Worm (Caenorhabditis elegans): ENCODE data around the gene nol-6.
"Not testable (repeated sequence)": the region's sequence is repeated elsewhere in the genome, so short reads cannot be mapped to it uniquely, and the experiment has no call there.

nol-6 gene

DNA sequence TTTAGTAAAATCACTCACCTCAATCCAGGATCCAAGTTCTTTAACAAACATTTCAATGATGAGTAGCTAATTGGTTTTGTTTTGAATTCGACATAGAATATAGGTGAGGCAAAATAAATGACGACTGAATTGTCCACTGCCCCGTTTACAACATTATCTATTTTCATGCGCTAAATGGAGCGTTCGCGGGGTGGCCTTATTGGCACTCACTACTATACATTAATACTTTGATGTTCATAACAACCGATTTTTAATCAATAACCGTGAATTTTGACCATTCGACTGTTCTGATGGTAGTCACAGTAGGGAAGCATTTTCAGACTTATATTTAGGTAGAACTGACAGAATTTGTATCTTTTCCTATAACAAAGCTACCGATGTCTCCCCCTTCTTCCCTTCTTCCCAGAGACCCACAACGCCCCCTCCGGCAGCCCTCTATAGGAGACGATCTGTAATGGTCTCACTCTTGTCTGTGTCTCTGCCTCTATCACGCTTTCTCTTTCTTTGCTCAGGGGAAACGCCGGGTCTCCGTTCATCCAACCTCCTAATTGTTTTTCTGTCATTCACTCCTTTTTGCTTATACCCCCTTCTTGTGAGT is 9.5 kb upstream of the nol-6 start, which contains the start of gene Y51H7C.12:
TSS of gene Y51H7C.12 (minus strand) at position 51 of the 598 bp plus-strand sequence.
- TF ChIP-seq nhr-237, pha-4, nhr-77 (tag; optimal IDR thresholded peaks at IDR 0.05): not testable (repeated sequence)

DNA sequence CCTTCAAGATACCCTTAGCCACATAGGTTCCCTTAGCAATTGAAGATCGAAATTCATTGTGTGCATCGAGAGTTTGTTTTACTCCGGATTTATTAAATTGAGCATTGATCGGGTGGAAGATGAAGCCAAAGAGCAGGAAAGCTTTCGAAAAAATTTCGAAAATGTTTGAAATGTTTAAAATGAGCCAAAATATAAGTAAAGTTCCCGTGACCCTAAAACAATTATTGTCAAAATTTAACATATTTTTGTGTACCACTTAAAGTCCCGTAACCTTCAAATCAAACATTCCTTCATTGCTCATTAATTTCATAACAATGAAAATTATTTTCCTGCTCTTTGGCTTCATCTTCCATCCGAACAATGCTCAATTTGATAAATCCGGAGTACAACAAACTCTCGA is 7.6 kb upstream of the nol-6 start, which contains the start of gene scl-17:
TSS of gene scl-17 (plus strand) at position 301 of the 400 bp plus-strand sequence.
- TF ChIP-seq nhr-23 (tag; optimal IDR thresholded peaks at IDR 0.05), result no peak
- no peak for TF ChIP-seq nhr-28 (tag; optimal IDR thresholded peaks at IDR 0.05)
- no peak for TF ChIP-seq zag-1 (tag; optimal IDR thresholded peaks at IDR 0.05)

DNA sequence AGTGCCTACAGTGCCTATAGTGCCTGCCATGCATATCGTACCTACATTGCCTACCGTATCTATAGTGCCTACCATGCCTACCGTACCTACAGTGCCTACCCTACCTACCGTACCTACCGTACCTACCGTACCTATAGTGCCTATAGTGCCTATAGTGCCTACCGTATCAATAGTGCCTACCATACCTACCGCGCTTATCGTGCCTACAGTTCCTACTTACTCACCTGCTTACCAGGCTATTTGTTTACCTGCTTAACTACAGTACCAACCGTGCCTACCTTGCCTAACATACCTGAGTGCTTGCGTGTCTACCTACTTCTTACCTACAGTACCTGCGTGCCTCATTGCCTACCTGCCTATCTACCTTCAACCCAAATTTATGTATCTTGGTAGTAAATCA is 4.2 kb upstream of the nol-6 start:
- no peak for TF ChIP-seq tbx-2 (tag; optimal IDR thresholded peaks at IDR 0.05)
- TF ChIP-seq nhr-28 (tag; optimal IDR thresholded peaks at IDR 0.05), result no peak

DNA sequence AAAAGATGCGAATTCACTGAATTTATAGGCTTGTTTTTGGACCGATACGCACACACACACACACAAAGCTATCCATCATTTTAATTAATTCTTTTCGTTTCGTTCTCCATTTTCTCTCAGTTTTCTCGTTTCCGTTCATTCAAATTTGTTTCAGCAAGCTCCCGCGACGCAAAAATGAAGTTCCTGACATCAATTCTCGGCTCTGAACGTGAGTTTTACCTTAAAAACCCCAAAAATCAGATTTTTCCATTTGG is 964 bp upstream of the nol-6 start, which contains the start of gene Y51H7C.3:
TSS of gene Y51H7C.3 (plus strand) at position 155 of the 254 bp plus-strand sequence.
- no peak for TF ChIP-seq lin-15B (tag; optimal IDR thresholded peaks at IDR 0.05)

DNA sequence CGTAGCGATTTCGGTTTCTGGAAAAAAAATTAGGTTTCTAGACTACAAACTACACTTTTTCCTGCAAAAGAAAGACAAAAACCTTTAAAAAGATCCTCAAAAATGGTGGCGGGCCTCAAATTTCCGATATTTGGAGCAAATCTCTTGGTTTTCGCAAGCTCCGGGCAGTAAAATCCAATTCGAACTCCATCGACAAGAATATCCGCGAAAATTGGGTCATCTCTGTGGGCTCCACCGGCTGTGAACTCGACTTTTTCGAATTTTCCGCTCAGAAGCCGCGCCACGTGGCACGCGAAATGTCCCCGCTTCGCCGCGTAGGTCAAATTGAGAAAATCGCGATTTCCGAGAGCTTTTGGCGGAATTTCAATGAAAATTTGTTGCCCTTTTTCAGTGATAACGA is 584 bp downstream of the nol-6 start:
- no peak for TF ChIP-seq zag-1 (tag; optimal IDR thresholded peaks at IDR 0.05)
- TF ChIP-seq mml-1 (tag; optimal IDR thresholded peaks at IDR 0.05), result no peak
- TF ChIP-seq hmg-11 (tag; optimal IDR thresholded peaks at IDR 0.05), result no peak
- no peak for TF ChIP-seq nhr-25 (tag; optimal IDR thresholded peaks at IDR 0.05)
- TF ChIP-seq unc-62 (GFP tag; optimal IDR thresholded peaks at IDR 0.05), result no peak

DNA sequence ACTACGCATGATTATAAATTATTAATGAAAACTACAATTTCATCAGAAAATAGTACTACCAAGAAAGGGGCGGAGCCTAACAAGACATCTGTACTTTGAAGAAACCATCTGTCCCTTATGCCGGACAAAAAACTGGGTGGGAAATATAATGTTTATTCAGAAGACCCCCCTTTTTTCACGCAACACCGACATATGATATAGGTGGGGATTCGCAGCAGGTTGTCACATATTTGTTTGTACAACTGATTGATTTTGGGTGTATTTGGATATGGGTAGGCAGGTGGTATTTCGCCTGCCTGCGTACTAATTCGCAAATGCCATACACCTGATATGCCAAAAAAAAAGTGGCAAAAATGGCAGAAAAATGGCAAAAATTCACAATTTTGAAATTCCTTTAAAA is 13.6 kb downstream of the nol-6 start, which contains the start of gene Y51H7C.10:
TSS of gene Y51H7C.10 (minus strand) at position 101 of the 400 bp plus-strand sequence.
- TF ChIP-seq egl-5 (tag; optimal IDR thresholded peaks at IDR 0.05) (no peak), unc-39 (tag; optimal IDR thresholded peaks at IDR 0.05) (no peak), nhr-23 (tag; optimal IDR thresholded peaks at IDR 0.05) (no peak), elt-3 (tag; optimal IDR thresholded peaks at IDR 0.05) (no peak), mdl-1 (tag; optimal IDR thresholded peaks at IDR 0.05) (no peak), ceh-28 (tag; optimal IDR thresholded peaks at IDR 0.05) (no peak), nhr-28 (tag; optimal IDR thresholded peaks at IDR 0.05) (no peak), jun-1 (tag; optimal IDR thresholded peaks at IDR 0.05) (no peak), hmg-11 (tag; optimal IDR thresholded peaks at IDR 0.05) (no peak), fos-1 (tag; optimal IDR thresholded peaks at IDR 0.05) (no peak), nfya-1 (tag; optimal IDR thresholded peaks at IDR 0.05; ENCODE audit: insufficient read depth) (no peak), nhr-25 (tag; optimal IDR thresholded peaks at IDR 0.05) (no peak), fkh-2 (tag; optimal IDR thresholded peaks at IDR 0.05) (no peak), elt-1 (tag; optimal IDR thresholded peaks at IDR 0.05) (no peak), lin-39 (tag; optimal IDR thresholded peaks at IDR 0.05) (no peak), ceh-82 (tag; optimal IDR thresholded peaks at IDR 0.05) (no peak), nhr-237 (tag; optimal IDR thresholded peaks at IDR 0.05) (no peak), ceh-9 (tag; optimal IDR thresholded peaks at IDR 0.05) (no peak)

DNA sequence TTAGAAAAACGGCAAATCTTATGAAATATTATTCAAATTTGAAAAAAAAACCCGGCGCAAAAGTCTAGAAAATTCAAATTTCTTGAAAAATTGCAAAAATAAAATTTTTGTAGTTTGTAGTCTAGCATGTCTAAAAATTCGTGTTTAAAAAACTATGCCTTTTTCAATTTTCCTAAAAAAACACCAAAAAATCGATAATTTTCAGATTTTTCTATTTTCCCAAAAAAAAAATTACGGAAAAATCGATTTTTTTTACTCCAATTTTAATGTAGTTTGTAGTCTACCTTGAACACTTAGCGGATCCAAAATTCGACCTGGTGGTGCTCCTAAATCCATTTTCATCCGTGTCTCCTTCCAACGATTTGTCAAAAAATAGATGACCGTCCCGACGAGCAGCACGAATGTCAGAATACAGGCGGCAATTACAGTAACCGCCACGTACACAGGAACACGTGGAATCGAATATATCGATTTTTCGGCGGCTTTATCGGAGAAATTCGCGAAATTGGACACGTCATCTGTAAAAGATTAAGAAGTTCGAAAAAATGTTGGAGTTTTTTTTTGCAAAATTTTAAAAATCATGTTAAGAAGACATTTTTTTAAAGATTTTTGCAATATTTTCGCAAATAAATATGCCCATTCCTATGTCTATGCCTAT is 16.4 kb downstream of the nol-6 start:
- no peak for TF ChIP-seq fos-1 (tag; optimal IDR thresholded peaks at IDR 0.05)
- TF ChIP-seq nhr-237 (tag; optimal IDR thresholded peaks at IDR 0.05), result no peak
- TF ChIP-seq ceh-28 (tag; optimal IDR thresholded peaks at IDR 0.05), result peak; percentile 55
- no peak for TF ChIP-seq nhr-23 (tag; optimal IDR thresholded peaks at IDR 0.05)
- TF ChIP-seq egl-5 (tag; optimal IDR thresholded peaks at IDR 0.05), result no peak

DNA sequence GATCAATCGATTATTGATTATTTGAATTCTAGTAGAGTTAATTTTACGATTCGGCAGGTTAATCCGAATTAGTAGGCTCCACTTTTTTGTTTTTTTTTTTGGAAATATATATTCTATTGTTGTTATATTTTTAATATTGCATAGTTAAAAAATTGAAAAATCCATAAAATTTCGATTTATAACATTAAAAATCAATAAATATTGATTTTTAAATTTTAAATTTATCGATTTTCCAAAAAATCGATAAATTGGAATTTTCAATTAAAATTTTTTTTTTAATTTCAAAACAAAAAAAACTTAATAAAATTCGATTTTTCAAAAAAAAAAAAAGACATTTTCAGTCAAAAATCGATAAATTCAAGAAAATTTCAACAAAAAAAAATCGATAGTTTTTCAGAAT is 17.3 kb downstream of the nol-6 start:
- TF ChIP-seq mml-1 (tag; optimal IDR thresholded peaks at IDR 0.05), result no peak
- peak; percentile 84 for TF ChIP-seq ceh-28 (tag; optimal IDR thresholded peaks at IDR 0.05)
- no peak for TF ChIP-seq jun-1 (tag; optimal IDR thresholded peaks at IDR 0.05)

All from whole organism, L3 larva.